Worm (Caenorhabditis elegans) whole organism, late embryonic: Measurements from ENCODE around the gene mrpl-40.
A peak's percentile ranks its signal among the peaks of the same experiment; 100 is the strongest.

ENCODE experiments used
- dve-1 ChIP-seq: sonication (generic microtip); optimal IDR thresholded peaks from 2 replicates; lab custom pipeline; 2017; ENCODE audit warnings: antibody characterized with exemption, mild to moderate bottlenecking, missing genetic modification characterization, missing compliant biosample characterization
- elt-2 ChIP-seq: sonication (generic microtip); optimal IDR thresholded peaks from 2 replicates; lab custom pipeline; 2016; ENCODE audit warnings: missing genetic modification reagents, missing genetic modification characterization, missing compliant biosample characterization
- fkh-6 ChIP-seq: sonication (generic microtip); optimal IDR thresholded peaks from 2 replicates; lab custom pipeline; 2016; ENCODE audit warnings: missing genetic modification characterization, missing compliant biosample characterization
- hlh-15 ChIP-seq: sonication (generic microtip); optimal IDR thresholded peaks from 2 replicates; lab custom pipeline; 2016; ENCODE audit warnings: missing genetic modification characterization, missing compliant biosample characterization
- hlh-30 ChIP-seq: sonication (generic microtip); optimal IDR thresholded peaks from 2 replicates; lab custom pipeline; 2017; ENCODE audit warnings: antibody characterized with exemption, missing genetic modification characterization, missing compliant biosample characterization; ENCODE audit not compliant: insufficient read depth
- madf-2 ChIP-seq: sonication (generic microtip); optimal IDR thresholded peaks from 2 replicates; lab custom pipeline; 2017; ENCODE audit warnings: missing genetic modification characterization, missing compliant biosample characterization
- mec-3 ChIP-seq: sonication (generic microtip); optimal IDR thresholded peaks from 2 replicates; lab custom pipeline; 2016; ENCODE audit warnings: borderline replicate concordance, missing genetic modification characterization, missing compliant biosample characterization
- nhr-11 ChIP-seq: fragments of 150-350 bp; optimal IDR thresholded peaks from 2 replicates; lab custom pipeline; 2014; ENCODE audit warnings: missing biosample characterization, missing genetic modification characterization
- pag-3 ChIP-seq: sonication (generic microtip); optimal IDR thresholded peaks from 2 replicates; lab custom pipeline; 2016; ENCODE audit warnings: missing compliant biosample characterization, missing genetic modification characterization, borderline replicate concordance
- rnt-1 ChIP-seq: sonication (generic microtip); optimal IDR thresholded peaks from 2 replicates; lab custom pipeline; 2016; ENCODE audit warnings: missing genetic modification characterization, missing compliant biosample characterization
- unc-3 ChIP-seq, 2 experiments: fragments of 200-800 bp in 1 of 2; sonication (Bioruptor generic) in 1 of 2; sonication (generic microtip) in 1 of 2; conservative IDR thresholded peaks in 1 of 2; optimal IDR thresholded peaks in 1 of 2; 2 replicates each; pipeline versions ENCODE4 v1.3.6 to Lab custom; 2016 to 2022; ENCODE audit warnings: missing compliant biosample characterization in 2 of 2, missing genetic modification characterization in 2 of 2, missing genetic modification reagents in 1 of 2

- TF ChIP-seq fkh-6 (tag; lab: Kevin White, UChicago) (no peak), hlh-15 (no peak), dve-1 (tag; lab: Kevin White, UChicago) (peak; percentile 38), unc-3 (GFP tag; conservative IDR thresholded peaks at IDR 0.05; lab: Robert Waterston, UW) (no peak), unc-3 (tag; optimal IDR thresholded peaks at IDR 0.05; lab: Kevin White, UChicago) (no peak), rnt-1 (tag; lab: Kevin White, UChicago) (no peak), mec-3 (tag; lab: Kevin White, UChicago) (no peak), hlh-30 (tag; lab: Kevin White, UChicago) (peak; percentile 73), pag-3 (tag; lab: Kevin White, UChicago) (no peak), madf-2 (tag; lab: Kevin White, UChicago) (no peak), nhr-11 (tag; lab: Kevin White, UChicago) (no peak), elt-2 (no peak)
These were observed 1.0 kb upstream of the mrpl-40 start, which contains the start of gene attf-3 for ce11 chrIII:86316-86715.
